Worm (Caenorhabditis elegans) whole organism, L2 larva: ENCODE measurements around the gene F01D5.1.

Source experiments
- aly-2 ChIP-seq: fragments of 150-350 bp; optimal IDR thresholded peaks from 2 replicates; lab custom pipeline; 2014; ENCODE audit warnings: missing biosample characterization, missing genetic modification characterization
- ceh-82 ChIP-seq: fragments of 150-350 bp; optimal IDR thresholded peaks from 2 replicates; lab custom pipeline; 2014; ENCODE audit warnings: missing biosample characterization, missing genetic modification characterization
- lsy-2 ChIP-seq, 2 experiments: fragments of 150-350 bp in 1 of 2; sonication (generic microtip) in 1 of 2; optimal IDR thresholded peaks; 2 replicates each; lab custom pipeline; 2014 to 2017; ENCODE audit warnings: missing biosample characterization in 2 of 2, missing genetic modification characterization in 2 of 2
- nhr-237 ChIP-seq: fragments of 150-350 bp; optimal IDR thresholded peaks from 2 replicates; lab custom pipeline; 2014; ENCODE audit warnings: missing biosample characterization, missing genetic modification characterization
- unc-39 ChIP-seq: fragments of 150-350 bp; optimal IDR thresholded peaks from 2 replicates; lab custom pipeline; 2014; ENCODE audit warnings: missing biosample characterization, missing genetic modification characterization
- ztf-11 ChIP-seq: sonication (generic microtip); optimal IDR thresholded peaks from 2 replicates; lab custom pipeline; 2017; ENCODE audit warnings: missing biosample characterization, missing genetic modification characterization

ce11 chrII:13974136-13974535 is 23.2 kb downstream of the F01D5.1 start:
- TF ChIP-seq unc-39 (tag; lab: Kevin White, UChicago) (no peak), lsy-2 (tag; optimal IDR thresholded peaks at IDR 0.05; lab: Kevin White, UChicago) (no peak), ceh-82 (no peak), ztf-11 (no peak), aly-2 (tag; lab: Kevin White, UChicago) (no peak), nhr-237 (tag; lab: Kevin White, UChicago) (no peak)
